Fruit fly (Drosophila melanogaster) whole organism: Measurements from ENCODE around the gene CG11790.

Experiments
- pan ChIP-seq: fragments of >200 bp; optimal IDR thresholded peaks from 2 replicates; lab custom pipeline; 2017
- psq ChIP-seq: fragments of >200 bp; optimal IDR thresholded peaks from 2 replicates; lab custom pipeline; 2017
- usp ChIP-seq: fragments of >200 bp; optimal IDR thresholded peaks from 2 replicates; lab custom pipeline; 2017; ENCODE audit warnings: missing biosample characterization, missing genetic modification characterization, mixed read lengths

DNA sequence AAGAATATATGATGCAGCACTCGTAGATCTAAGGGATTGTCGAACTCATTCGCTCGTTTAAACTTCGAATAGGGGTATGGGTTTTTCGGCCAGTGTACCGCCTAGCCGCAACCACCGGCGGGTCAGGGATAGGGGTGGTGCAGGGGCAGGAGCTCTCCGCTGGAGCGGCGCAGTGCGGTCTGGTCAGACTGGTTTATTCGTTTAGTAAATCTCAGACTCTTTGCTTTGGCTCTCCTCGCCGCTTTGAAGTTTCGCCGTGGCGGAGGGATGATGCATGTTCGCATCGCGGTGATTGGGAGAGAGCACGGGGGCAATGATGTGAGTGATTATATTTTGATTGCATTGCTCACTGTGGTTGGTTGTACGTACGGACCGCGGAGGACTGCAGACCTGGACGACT, 34.8 kb downstream of the CG11790 start, which contains the start of gene fd96Ca:
- no peak for TF ChIP-seq usp
- TF ChIP-seq psq = no peak
- TF ChIP-seq pan (lab: Kevin White, UChicago) = no peak
